Worm (Caenorhabditis elegans) whole organism, L1 larva: ENCODE results near the gene srsx-33.

Source experiments
- C34B4.2 ChIP-seq: sonication (generic microtip); optimal IDR thresholded peaks from 2 replicates; lab custom pipeline; 2017; ENCODE audit warnings: mild to moderate bottlenecking, missing genetic modification characterization, missing compliant biosample characterization
- F16B12.6 ChIP-seq: fragments of 150-350 bp; optimal IDR thresholded peaks from 2 replicates; lab custom pipeline; 2014; ENCODE audit warnings: missing biosample characterization, missing genetic modification characterization
- aly-2 ChIP-seq: fragments of 150-350 bp; optimal IDR thresholded peaks from 2 replicates; lab custom pipeline; 2014; ENCODE audit warnings: missing biosample characterization, missing genetic modification characterization
- blmp-1 ChIP-seq: fragments of 150-350 bp; optimal IDR thresholded peaks from 2 replicates; lab custom pipeline; 2014; ENCODE audit warnings: missing biosample characterization, missing genetic modification characterization
- ceh-63 ChIP-seq: fragments of 200-800 bp; sonication (Bioruptor generic); optimal IDR thresholded peaks from 2 replicates; lab custom pipeline; 2018; ENCODE audit warnings: mild to moderate bottlenecking, missing genetic modification characterization, missing compliant biosample characterization
- ceh-8 ChIP-seq: fragments of 200-800 bp; sonication (Bioruptor generic); optimal IDR thresholded peaks from 2 replicates; lab custom pipeline; 2018; ENCODE audit warnings: mild to moderate bottlenecking, missing genetic modification characterization, moderate library complexity, missing compliant biosample characterization
- ceh-88 ChIP-seq: fragments of 200-800 bp; sonication (Bioruptor generic); IDR thresholded peaks from 2 replicates; pipeline ENCODE4 v1.3.6; 2022; ENCODE audit warnings: missing genetic modification characterization, missing compliant biosample characterization
- ces-1 ChIP-seq: fragments of 150-350 bp; optimal IDR thresholded peaks from 2 replicates; lab custom pipeline; 2014; ENCODE audit warnings: missing biosample characterization, missing genetic modification reagents, missing genetic modification characterization
- dpl-1 ChIP-seq, 3 experiments: fragments of 150-350 bp in 2 of 3; sonication (generic microtip) in 1 of 3; optimal IDR thresholded peaks; 2 replicates each; lab custom pipeline; 2014 to 2017; ENCODE audit warnings: missing biosample characterization in 3 of 3, missing genetic modification characterization in 3 of 3, missing genetic modification reagents in 3 of 3
- dsc-1 ChIP-seq: sonication (generic microtip); optimal IDR thresholded peaks from 2 replicates; lab custom pipeline; 2016; ENCODE audit warnings: mild to moderate bottlenecking, missing genetic modification characterization, missing compliant biosample characterization
- egl-13 ChIP-seq: sonication (generic microtip); optimal IDR thresholded peaks from 2 replicates; lab custom pipeline; 2016; ENCODE audit warnings: missing genotype, missing genetic modification reagents, missing genetic modification characterization, missing compliant biosample characterization
- egl-27 ChIP-seq, 2 experiments: fragments of 150-350 bp in 1 of 2; sonication (generic microtip); optimal IDR thresholded peaks; 3 replicates each; lab custom pipeline; 2017 to 2018; ENCODE audit warnings: missing biosample characterization in 2 of 2, missing genetic modification characterization in 2 of 2, missing genetic modification reagents in 2 of 2
- ets-5 ChIP-seq: fragments of 200-800 bp; sonication (Bioruptor generic); IDR thresholded peaks from 2 replicates; pipeline ENCODE4 v1.3.6; 2022; ENCODE audit warnings: missing genetic modification characterization, missing compliant biosample characterization
- fkh-10 ChIP-seq: sonication (generic microtip); optimal IDR thresholded peaks from 2 replicates; lab custom pipeline; 2017; ENCODE audit warnings: missing biosample characterization, missing genetic modification reagents, missing genetic modification characterization
- fkh-4 ChIP-seq: sonication (generic microtip); optimal IDR thresholded peaks from 2 replicates; lab custom pipeline; 2016; ENCODE audit warnings: missing compliant biosample characterization, missing genetic modification characterization, borderline replicate concordance
- fkh-8 ChIP-seq: sonication (generic microtip); optimal IDR thresholded peaks from 2 replicates; lab custom pipeline; 2016; ENCODE audit warnings: mild to moderate bottlenecking, missing genetic modification characterization, missing compliant biosample characterization
- hlh-17 ChIP-seq: fragments of 200-800 bp; sonication (Bioruptor generic); optimal IDR thresholded peaks from 2 replicates; lab custom pipeline; 2018; ENCODE audit warnings: missing genetic modification characterization, mild to moderate bottlenecking, missing compliant biosample characterization, moderate library complexity, borderline replicate concordance
- hlh-4 ChIP-seq: sonication (generic microtip); optimal IDR thresholded peaks from 2 replicates; lab custom pipeline; 2016; ENCODE audit warnings: mild to moderate bottlenecking, missing genetic modification characterization, missing compliant biosample characterization
- hpl-2 ChIP-seq: fragments of 150-350 bp; optimal IDR thresholded peaks from 2 replicates; lab custom pipeline; 2014; ENCODE audit warnings: missing biosample characterization, missing genetic modification reagents, missing genetic modification characterization
- jun-1 ChIP-seq: fragments of 150-350 bp; optimal IDR thresholded peaks from 2 replicates; lab custom pipeline; 2014; ENCODE audit warnings: missing biosample characterization, missing genetic modification reagents, missing genetic modification characterization
- lin-14 ChIP-seq: fragments of 200-800 bp; sonication (Bioruptor generic); optimal IDR thresholded peaks from 2 replicates; lab custom pipeline; 2018; ENCODE audit warnings: mild to moderate bottlenecking, missing genetic modification characterization, moderate library complexity, missing compliant biosample characterization
- lir-3 ChIP-seq: sonication (generic microtip); optimal IDR thresholded peaks from 2 replicates; lab custom pipeline; 2016; ENCODE audit warnings: mild to moderate bottlenecking, missing genetic modification characterization, moderate library complexity, missing compliant biosample characterization; ENCODE audit not compliant: poor library complexity
- lsy-2 ChIP-seq, 2 experiments: fragments of 150-350 bp; optimal IDR thresholded peaks; 2 replicates each; lab custom pipeline; 2014; ENCODE audit warnings: missing biosample characterization in 2 of 2, missing genetic modification characterization in 2 of 2
- mep-1 ChIP-seq: fragments of 150-350 bp; optimal IDR thresholded peaks from 2 replicates; lab custom pipeline; 2014; ENCODE audit warnings: missing biosample characterization, missing genetic modification characterization
- nhr-11 ChIP-seq: fragments of 150-350 bp; optimal IDR thresholded peaks from 2 replicates; lab custom pipeline; 2014; ENCODE audit warnings: missing biosample characterization, missing genetic modification characterization
- nhr-12 ChIP-seq: sonication (generic microtip); optimal IDR thresholded peaks from 2 replicates; lab custom pipeline; 2017; ENCODE audit warnings: missing biosample characterization, missing genetic modification characterization
- nhr-20 ChIP-seq: sonication (generic microtip); optimal IDR thresholded peaks from 2 replicates; lab custom pipeline; 2016; ENCODE audit warnings: mild to moderate bottlenecking, missing genetic modification characterization, missing compliant biosample characterization
- nhr-237 ChIP-seq: fragments of 150-350 bp; optimal IDR thresholded peaks from 2 replicates; lab custom pipeline; 2014; ENCODE audit warnings: missing biosample characterization, missing genetic modification characterization
- pag-3 ChIP-seq: sonication (generic microtip); optimal IDR thresholded peaks from 2 replicates; lab custom pipeline; 2017; ENCODE audit warnings: missing genetic modification characterization, mild to moderate bottlenecking, missing compliant biosample characterization, antibody characterized with exemption, borderline replicate concordance; ENCODE audit not compliant: insufficient read depth
- pax-3 ChIP-seq: fragments of 200-800 bp; sonication (Bioruptor generic); optimal IDR thresholded peaks from 2 replicates; lab custom pipeline; 2018; ENCODE audit warnings: mild to moderate bottlenecking, missing genetic modification characterization, moderate library complexity, missing compliant biosample characterization
- rnt-1 ChIP-seq: sonication (generic microtip); optimal IDR thresholded peaks from 2 replicates; lab custom pipeline; 2016; ENCODE audit warnings: mild to moderate bottlenecking, missing genetic modification characterization, moderate library complexity, missing compliant biosample characterization
- snpc-4 ChIP-seq: fragments of 150-350 bp; optimal IDR thresholded peaks from 2 replicates; lab custom pipeline; 2014; ENCODE audit warnings: missing biosample characterization, missing genetic modification characterization
- snu-23 ChIP-seq: sonication (generic microtip); optimal IDR thresholded peaks from 2 replicates; lab custom pipeline; 2016; ENCODE audit warnings: missing genetic modification characterization, missing compliant biosample characterization
- swsn-7 ChIP-seq: sonication (generic microtip); optimal IDR thresholded peaks from 2 replicates; lab custom pipeline; 2016; ENCODE audit warnings: missing genetic modification characterization, missing compliant biosample characterization
- tbx-2 ChIP-seq: sonication (generic microtip); optimal IDR thresholded peaks from 2 replicates; lab custom pipeline; 2016; ENCODE audit warnings: missing genetic modification characterization, missing compliant biosample characterization
- tlp-1 ChIP-seq: fragments of 150-350 bp; optimal IDR thresholded peaks from 2 replicates; lab custom pipeline; 2014; ENCODE audit warnings: missing biosample characterization, missing genetic modification characterization
- unc-130 ChIP-seq: fragments of 150-350 bp; optimal IDR thresholded peaks from 2 replicates; lab custom pipeline; 2017; ENCODE audit warnings: missing biosample characterization, missing genetic modification characterization, inconsistent platforms
- unc-62 ChIP-seq: fragments of 150-350 bp; optimal IDR thresholded peaks from 2 replicates; lab custom pipeline; 2014; ENCODE audit warnings: missing biosample characterization, missing genetic modification reagents, missing genetic modification characterization
- unc-98 ChIP-seq: fragments of 200-800 bp; sonication (Bioruptor generic); IDR thresholded peaks from 2 replicates; pipeline ENCODE4 v1.3.6; 2022; ENCODE audit warnings: missing genetic modification characterization, missing compliant biosample characterization
- vab-15 ChIP-seq: sonication (generic microtip); optimal IDR thresholded peaks from 2 replicates; lab custom pipeline; 2017; ENCODE audit warnings: missing genotype, mild to moderate bottlenecking, missing genetic modification characterization, missing compliant biosample characterization
- zag-1 ChIP-seq: fragments of 150-350 bp; optimal IDR thresholded peaks from 2 replicates; lab custom pipeline; 2014; ENCODE audit warnings: missing biosample characterization, missing genetic modification characterization
- zip-4 ChIP-seq: fragments of 200-800 bp; sonication (Bioruptor generic); optimal IDR thresholded peaks from 2 replicates; lab custom pipeline; 2018; ENCODE audit warnings: mild to moderate bottlenecking, missing genetic modification characterization, moderate library complexity, missing compliant biosample characterization
- ztf-11 ChIP-seq, 2 experiments: sonication (generic microtip); optimal IDR thresholded peaks; 2 replicates each; lab custom pipeline; 2016 to 2017; ENCODE audit warnings: missing genetic modification characterization in 2 of 2, missing biosample characterization in 1 of 2, missing compliant biosample characterization in 1 of 2

srsx-33 gene

DNA sequence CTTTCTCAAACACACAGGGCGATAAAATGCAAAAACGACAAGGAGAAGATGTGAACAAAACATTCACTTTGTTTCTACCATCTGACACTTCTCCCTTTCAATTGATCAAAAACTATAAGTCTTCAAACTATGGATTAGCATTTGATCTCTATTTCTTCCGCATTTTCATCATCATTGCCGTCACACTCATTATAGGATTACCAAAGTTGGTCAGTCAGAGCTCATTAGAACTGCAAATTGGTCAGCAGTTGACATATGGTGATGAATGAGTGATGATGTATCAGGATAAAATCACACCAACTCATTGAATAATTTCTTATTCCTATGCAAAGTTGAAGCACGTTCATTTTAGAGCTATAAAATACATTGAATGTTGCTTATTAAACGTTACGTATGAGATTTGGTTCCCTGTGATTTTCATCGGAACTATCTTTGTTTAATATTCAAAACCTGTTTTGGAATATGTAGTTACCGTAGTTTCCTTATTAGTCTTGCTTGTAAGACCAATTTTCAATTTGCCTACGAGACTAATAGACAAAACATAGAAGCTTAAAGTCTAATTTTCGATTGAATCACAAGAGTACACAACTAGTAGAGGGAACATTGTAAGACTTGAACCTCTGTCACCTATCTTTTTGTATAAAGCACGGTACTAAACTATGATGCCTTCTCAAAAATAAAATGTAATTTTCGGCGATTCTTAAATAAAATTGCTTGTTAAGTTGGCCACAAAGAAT lies 42.7 kb downstream of the srsx-33 start:
- TF ChIP-seq dsc-1 (peak; percentile 95), egl-27 (tag; optimal IDR thresholded peaks at IDR 0.05; lab: Kevin White, UChicago) (no peak), mep-1 (tag; lab: Kevin White, UChicago) (no peak), lir-3 (tag; lab: Kevin White, UChicago) (no peak), fkh-8 (tag; lab: Kevin White, UChicago) (peak; percentile 44), blmp-1 (tag; lab: Kevin White, UChicago) (peak; percentile 40), pax-3 (peak; percentile 17), ceh-8 (GFP tag; lab: Kevin White, UChicago) (peak; percentile 32)

ce11 chrV:11206467-11206866 lies 45.9 kb downstream of the srsx-33 start:
- TF ChIP-seq blmp-1 (tag; lab: Kevin White, UChicago): no peak
- TF ChIP-seq hpl-2: no peak
- no peak for TF ChIP-seq F16B12.6 (tag; lab: Kevin White, UChicago)
- TF ChIP-seq fkh-4 (tag; lab: Kevin White, UChicago): no peak
- no peak for TF ChIP-seq egl-13 (tag; lab: Kevin White, UChicago)
- no peak for TF ChIP-seq unc-130 (tag; lab: Kevin White, UChicago)
- no peak for TF ChIP-seq tlp-1 (tag; lab: Kevin White, UChicago)
- TF ChIP-seq nhr-11 (tag; lab: Kevin White, UChicago): no peak
- TF ChIP-seq C34B4.2: no peak
- no peak for TF ChIP-seq ceh-63 (GFP tag; lab: Kevin White, UChicago)
- no peak for TF ChIP-seq ztf-11 (tag; optimal IDR thresholded peaks at IDR 0.05; lab: Kevin White, UChicago)
- TF ChIP-seq snpc-4 (tag; lab: Kevin White, UChicago): no peak
- TF ChIP-seq pag-3 (tag; lab: Kevin White, UChicago): no peak
- TF ChIP-seq dpl-1 (GFP tag; optimal IDR thresholded peaks at IDR 0.05; lab: Kevin White, UChicago): no peak

DNA sequence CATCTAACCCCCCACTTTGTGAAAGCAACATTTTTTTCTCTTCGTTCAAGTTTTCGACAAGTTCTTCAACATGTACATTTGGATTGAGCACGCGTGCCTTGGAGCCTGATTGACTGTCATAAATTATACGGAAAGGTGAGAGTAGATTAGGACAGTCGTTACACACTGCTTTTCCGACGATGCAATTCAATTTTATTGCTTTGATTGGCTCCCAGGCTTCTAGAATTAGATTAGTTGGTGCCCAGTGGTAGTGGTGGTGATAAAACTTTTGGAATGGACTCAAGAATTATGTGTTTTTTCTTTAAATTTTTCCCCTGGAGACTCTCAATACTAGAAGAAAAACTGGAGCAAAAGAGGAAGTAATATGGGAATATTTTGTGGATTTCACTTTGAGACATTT lies 47.9 kb downstream of the srsx-33 start:
- no peak for TF ChIP-seq snpc-4 (tag; lab: Kevin White, UChicago)
- TF ChIP-seq lsy-2 (tag; optimal IDR thresholded peaks at IDR 0.05; lab: Kevin White, UChicago): no peak
- no peak for TF ChIP-seq rnt-1 (tag; lab: Kevin White, UChicago)
- TF ChIP-seq swsn-7: no peak
- TF ChIP-seq zip-4 (GFP tag; lab: Kevin White, UChicago): no peak
- TF ChIP-seq fkh-10: no peak
- no peak for TF ChIP-seq pax-3
- no peak for TF ChIP-seq nhr-12 (tag; lab: Kevin White, UChicago)
- TF ChIP-seq jun-1 (tag; lab: Kevin White, UChicago): no peak
- no peak for TF ChIP-seq snu-23
- TF ChIP-seq fkh-4 (tag; lab: Kevin White, UChicago): no peak
- no peak for TF ChIP-seq lin-14 (GFP tag; lab: Kevin White, UChicago)
- TF ChIP-seq tlp-1 (tag; lab: Kevin White, UChicago): no peak
- TF ChIP-seq dpl-1 (GFP tag; optimal IDR thresholded peaks at IDR 0.05; lab: Kevin White, UChicago): no peak
- no peak for TF ChIP-seq hlh-17
- no peak for TF ChIP-seq unc-98 (GFP tag; lab: Robert Waterston, UW)
- no peak for TF ChIP-seq pag-3 (tag; lab: Kevin White, UChicago)

ce11 chrV:11201826-11202565 lies 50.3 kb downstream of the srsx-33 start, which contains the start of gene K10D6.4:
Gene K10D6.4 (plus strand): TSS chrV:11201925.
- TF ChIP-seq ets-5 (no peak), aly-2 (tag; lab: Kevin White, UChicago) (no peak), tbx-2 (tag; lab: Kevin White, UChicago) (no peak), dpl-1 (GFP tag; optimal IDR thresholded peaks at IDR 0.05; lab: Kevin White, UChicago) (no peak), unc-62 (GFP tag; lab: Kevin White, UChicago) (no peak), fkh-4 (tag; lab: Kevin White, UChicago) (no peak), vab-15 (tag; lab: Kevin White, UChicago) (no peak), ceh-88 (GFP tag; lab: Robert Waterston, UW) (no peak), hlh-4 (tag; lab: Kevin White, UChicago) (peak; percentile 99), swsn-7 (no peak), nhr-237 (tag; lab: Kevin White, UChicago) (no peak), ces-1 (GFP tag; lab: Kevin White, UChicago) (no peak), dsc-1 (no peak), nhr-20 (tag; lab: Kevin White, UChicago) (no peak), mep-1 (tag; lab: Kevin White, UChicago) (no peak), fkh-8 (tag; lab: Kevin White, UChicago) (peak; percentile 8), zag-1 (tag; lab: Kevin White, UChicago) (no peak)
